Worm (Caenorhabditis elegans): ENCODE data around the gene acbp-5.

Gene acbp-5

ce11 chrIII:13641588-13641987 is at the start of gene acbp-5:
Gene acbp-5 (minus strand): TSS chrIII:13641688.
- TF ChIP-seq zfp-3 (GFP tag; conservative IDR thresholded peaks at IDR 0.05) (no peak), attf-4 (tag; optimal IDR thresholded peaks at IDR 0.05) (no peak), ceh-28 (tag; optimal IDR thresholded peaks at IDR 0.05) (no peak), saeg-2 (GFP tag; IDR thresholded peaks at IDR 0.05) (no peak), daf-16 (GFP tag; optimal IDR thresholded peaks at IDR 0.05) (no peak), daf-16 (tag; optimal IDR thresholded peaks at IDR 0.05) (no peak), nhr-76 (tag; optimal IDR thresholded peaks at IDR 0.05) (no peak), daf-8 (GFP tag; IDR thresholded peaks at IDR 0.05) (no peak), pha-4 (GFP tag; IDR thresholded peaks at IDR 0.05) (no peak), pha-4 (tag; optimal IDR thresholded peaks at IDR 0.05) (no peak), php-3 (GFP tag; IDR thresholded peaks at IDR 0.05) (no peak)

ce11 chrIII:13687211-13687610 is 45.7 kb upstream of the acbp-5 start, which contains the start of gene cul-2:
Gene cul-2 (plus strand): TSS chrIII:13687269.
- no peak for TF ChIP-seq tra-1 (GFP tag; IDR thresholded peaks at IDR 0.05)
- peak; percentile 23 for TF ChIP-seq nhr-6 (tag; optimal IDR thresholded peaks at IDR 0.05)
- peak; percentile 66 for TF ChIP-seq hlh-30 (tag; optimal IDR thresholded peaks at IDR 0.05; ENCODE audit: insufficient read depth)
- TF ChIP-seq aha-1 (tag), result peak; percentile 22
- TF ChIP-seq mes-2 (tag; optimal IDR thresholded peaks at IDR 0.05; ENCODE audit: poor library complexity, severe bottlenecking), result peak; percentile 46
- TF ChIP-seq lin-13 (GFP tag; optimal IDR thresholded peaks at IDR 0.05), result peak; percentile 1
- TF ChIP-seq lsy-2 (tag; optimal IDR thresholded peaks at IDR 0.05), result peak in 1 of 2 experiments; percentile 34
- TF ChIP-seq unc-62 (GFP tag; optimal IDR thresholded peaks at IDR 0.05 in 1 of 2), result peak in 1 of 2 experiments; percentile 75
- TF ChIP-seq unc-62 (tag; optimal IDR thresholded peaks at IDR 0.05), result no peak
- TF ChIP-seq spr-3 (GFP tag; optimal IDR thresholded peaks at IDR 0.05), result no peak
- TF ChIP-seq mep-1 (tag; optimal IDR thresholded peaks at IDR 0.05), result no peak
- TF ChIP-seq nhr-77 (tag; optimal IDR thresholded peaks at IDR 0.05), result no peak

ce11 chrIII:13686309-13686708 is 44.8 kb upstream of the acbp-5 start, which contains the start of gene dyf-2:
Gene dyf-2 (minus strand): TSS chrIII:13686445.
- no peak for TF ChIP-seq F37D6.2 (tag; optimal IDR thresholded peaks at IDR 0.05)
- TF ChIP-seq F49E8.2 (tag; optimal IDR thresholded peaks at IDR 0.05; ENCODE audit: borderline replicate concordance), result no peak
- TF ChIP-seq spr-3 (GFP tag; optimal IDR thresholded peaks at IDR 0.05), result no peak
- no peak for TF ChIP-seq duxl-1 (tag; optimal IDR thresholded peaks at IDR 0.05; ENCODE audit: poor library complexity)
- TF ChIP-seq nhr-10 (tag; optimal IDR thresholded peaks at IDR 0.05), result no peak
- TF ChIP-seq daf-19 (GFP tag; conservative IDR thresholded peaks at IDR 0.05), result no peak
- no peak for TF ChIP-seq ceh-32 (tag; optimal IDR thresholded peaks at IDR 0.05; ENCODE audit: poor library complexity)
- no peak for TF ChIP-seq nhr-102 (tag; optimal IDR thresholded peaks at IDR 0.05)
- no peak for TF ChIP-seq nhr-76 (tag; optimal IDR thresholded peaks at IDR 0.05)
- no peak for TF ChIP-seq jun-1 (tag; optimal IDR thresholded peaks at IDR 0.05)
- TF ChIP-seq lin-38 (GFP tag; IDR thresholded peaks at IDR 0.05), result no peak
- TF ChIP-seq T26A8.4 (GFP tag; IDR thresholded peaks at IDR 0.05), result no peak
- TF ChIP-seq mdl-1 (tag; optimal IDR thresholded peaks at IDR 0.05), result no peak
- TF ChIP-seq egl-43 (GFP tag; IDR thresholded peaks at IDR 0.05), result no peak
- no peak for TF ChIP-seq unc-39 (tag; optimal IDR thresholded peaks at IDR 0.05)

- TF ChIP-seq unc-62 (GFP tag; optimal IDR thresholded peaks at IDR 0.05 in 1 of 2) (peak in 1 of 2 experiments; percentile 95), unc-62 (tag; optimal IDR thresholded peaks at IDR 0.05) (no peak), saeg-2 (GFP tag; IDR thresholded peaks at IDR 0.05) (no peak), mep-1 (tag; optimal IDR thresholded peaks at IDR 0.05) (no peak), pha-4 (GFP tag; IDR thresholded peaks at IDR 0.05) (no peak), pha-4 (tag; optimal IDR thresholded peaks at IDR 0.05) (no peak), nhr-42 (GFP tag; IDR thresholded peaks at IDR 0.05) (no peak)
Measured at ce11 chrIII:13684236-13684635, 42.7 kb upstream of the acbp-5 start.
